Fruit fly (Drosophila melanogaster): Measurements from ENCODE around the gene wts.

Gene wts

dm6 chr3R:30812023-30812345 lies 5.6 kb upstream of the wts start (continued):
- TF ChIP-seq CG6683 (GFP tag; optimal IDR thresholded peaks at IDR 0.05) (no peak), crp (GFP tag; optimal IDR thresholded peaks at IDR 0.05) (no peak), CG8478 (optimal IDR thresholded peaks at IDR 0.05) (no peak), CG1603 (tag; optimal IDR thresholded peaks at IDR 0.05) (no peak), ERR (GFP tag; optimal IDR thresholded peaks at IDR 0.05) (no peak), tin (GFP tag; optimal IDR thresholded peaks at IDR 0.05) (no peak), grn (GFP tag; optimal IDR thresholded peaks at IDR 0.05) (no peak), pum (GFP tag; optimal IDR thresholded peaks at IDR 0.05) (no peak), jumu (GFP tag; optimal IDR thresholded peaks at IDR 0.05) (no peak), CG11560 (tag; IDR thresholded peaks at IDR 0.05) (no peak), Dbx (GFP tag; IDR thresholded peaks at IDR 0.05) (no peak), CG12744 (GFP tag; optimal IDR thresholded peaks at IDR 0.05) (no peak), esg (GFP tag; conservative IDR thresholded peaks at IDR 0.05) (no peak), Lim3 (GFP tag; IDR thresholded peaks at IDR 0.05) (no peak), Dek (tag; optimal IDR thresholded peaks at IDR 0.05) (no peak), gsb (GFP tag; IDR thresholded peaks at IDR 0.05) (no peak), Dll (GFP tag; IDR thresholded peaks at IDR 0.05; ENCODE audit: partially characterized antibody) (no peak), bbx (GFP tag; IDR thresholded peaks at IDR 0.05; ENCODE audit: partially characterized antibody) (no peak), gcm2 (GFP tag; optimal IDR thresholded peaks at IDR 0.05) (no peak), nerfin-2 (GFP tag; IDR thresholded peaks at IDR 0.05; ENCODE audit: partially characterized antibody) (no peak), ac (GFP tag; optimal IDR thresholded peaks at IDR 0.05) (peak; percentile 46), CG16863 (GFP tag; optimal IDR thresholded peaks at IDR 0.05) (no peak), CG1602 (GFP tag; optimal IDR thresholded peaks at IDR 0.05) (no peak), sima (GFP tag; optimal IDR thresholded peaks at IDR 0.05) (no peak), Sox100B (GFP tag; optimal IDR thresholded peaks at IDR 0.05) (no peak), CG10565 (GFP tag; optimal IDR thresholded peaks at IDR 0.05) (no peak), CG12236 (GFP tag; optimal IDR thresholded peaks at IDR 0.05) (no peak), CG14710 (tag; optimal IDR thresholded peaks at IDR 0.05) (no peak), Oaz (GFP tag; IDR thresholded peaks at IDR 0.05) (no peak), hth (optimal IDR thresholded peaks at IDR 0.05) (no peak), CG12104 (GFP tag; optimal IDR thresholded peaks at IDR 0.05) (no peak), jing (GFP tag; optimal IDR thresholded peaks at IDR 0.05) (no peak), CG3163 (GFP tag; optimal IDR thresholded peaks at IDR 0.05) (no peak)

dm6 chr3R:30811300-30812022 lies 5.0 kb upstream of the wts start:
- TF ChIP-seq Camta (GFP tag; optimal IDR thresholded peaks at IDR 0.05): no peak
- peak; percentile 62 for TF ChIP-seq Med (GFP tag)
- TF ChIP-seq gcm (GFP tag; optimal IDR thresholded peaks at IDR 0.05): peak; percentile 68
- TF ChIP-seq zen (tag; optimal IDR thresholded peaks at IDR 0.05): no peak
- no peak for TF ChIP-seq CG12659 (GFP tag; optimal IDR thresholded peaks at IDR 0.05)
- TF ChIP-seq CG34376 (GFP tag; optimal IDR thresholded peaks at IDR 0.05): peak; percentile 59
- peak; percentile 97 for TF ChIP-seq sd (tag; optimal IDR thresholded peaks at IDR 0.05)
- TF ChIP-seq schlank (tag; optimal IDR thresholded peaks at IDR 0.05): no peak
- TF ChIP-seq Ets97D (GFP tag; optimal IDR thresholded peaks at IDR 0.05): no peak
- TF ChIP-seq corto (GFP tag; optimal IDR thresholded peaks at IDR 0.05): peak; percentile 61
- peak; percentile 24 for TF ChIP-seq lilli (GFP tag; optimal IDR thresholded peaks at IDR 0.05)
- peak; percentile 83 for TF ChIP-seq GATAe (GFP tag; conservative IDR thresholded peaks at IDR 0.05)
- TF ChIP-seq Sry-δ (GFP tag; optimal IDR thresholded peaks at IDR 0.05): no peak
- TF ChIP-seq CG2199 (GFP tag; IDR thresholded peaks at IDR 0.05): 0 out of 3 replicates have a peak, but pooled peaks have one; percentile 27
- TF ChIP-seq lbe (GFP tag; optimal IDR thresholded peaks at IDR 0.05): peak; percentile 72
- peak; percentile 27; the same call in 1 of the 2 replicates for TF ChIP-seq Drgx (GFP tag; IDR thresholded peaks at IDR 0.05)
- peak; percentile 82 for TF ChIP-seq sug (tag; optimal IDR thresholded peaks at IDR 0.05)
- TF ChIP-seq D19A (tag; optimal IDR thresholded peaks at IDR 0.05): peak; percentile 11
- peak; percentile 53 for TF ChIP-seq mirr (GFP tag; optimal IDR thresholded peaks at IDR 0.05)
- TF ChIP-seq ftz-f1 (GFP tag; optimal IDR thresholded peaks at IDR 0.05): peak; percentile 43

All from whole organism, embryonic.